Worm (Caenorhabditis elegans): Measurements from ENCODE around the gene W04E12.5.
"Not testable (repeated sequence)": the region's sequence is repeated elsewhere in the genome, so short reads cannot be mapped to it uniquely, and the experiment has no call there.

The W04E12.5 gene

ce11 chrV:19745852-19746251 lies at the start of gene W04E12.5:
TSS of gene W04E12.5 (plus strand) at chrV:19746152.
- no peak for TF ChIP-seq nhr-28 (tag; optimal IDR thresholded peaks at IDR 0.05)
- no peak for TF ChIP-seq sem-2 (GFP tag; optimal IDR thresholded peaks at IDR 0.05)
- TF ChIP-seq unc-62 (GFP tag; optimal IDR thresholded peaks at IDR 0.05) = no peak
- TF ChIP-seq lin-13 (tag; optimal IDR thresholded peaks at IDR 0.05) = no peak
- TF ChIP-seq nhr-2 (tag; optimal IDR thresholded peaks at IDR 0.05) = no peak

- no peak for TF ChIP-seq unc-120 (tag; optimal IDR thresholded peaks at IDR 0.05; ENCODE audit: poor library complexity, severe bottlenecking)
- no peak for TF ChIP-seq nhr-28 (tag; optimal IDR thresholded peaks at IDR 0.05)
- TF ChIP-seq lin-32 (GFP tag; optimal IDR thresholded peaks at IDR 0.05) = no peak
These were observed 48.4 kb upstream of the W04E12.5 start, which contains the start of the genes Y43F8C.13 and ani-3 for ce11 chrV:19697348-19698172. TSS of gene Y43F8C.13 (minus strand) at chrV:19697398. TSS of gene ani-3 (plus strand) at chrV:19697732.

- TF ChIP-seq unc-62 (GFP tag; optimal IDR thresholded peaks at IDR 0.05) (no peak), mep-1 (tag; optimal IDR thresholded peaks at IDR 0.05) (no peak), lin-13 (tag; optimal IDR thresholded peaks at IDR 0.05) (no peak), ceh-83 (GFP tag; optimal IDR thresholded peaks at IDR 0.05) (no peak), ceh-39 (tag; optimal IDR thresholded peaks at IDR 0.05) (no peak), bed-3 (GFP tag; optimal IDR thresholded peaks at IDR 0.05) (no peak), elt-3 (tag; optimal IDR thresholded peaks at IDR 0.05) (no peak), ham-2 (GFP tag; optimal IDR thresholded peaks at IDR 0.05) (no peak), tbx-8 (GFP tag; optimal IDR thresholded peaks at IDR 0.05) (no peak), ceh-43 (GFP tag; optimal IDR thresholded peaks at IDR 0.05) (no peak)
These were observed 37.1 kb upstream of the W04E12.5 start, which contains the start of gene srv-3 for ce11 chrV:19708849-19709248. TSS of gene srv-3 (minus strand) at chrV:19708949.

- TF ChIP-seq zip-8, nhr-28, M03D4.4 (tag; optimal IDR thresholded peaks at IDR 0.05): not testable (repeated sequence)
These were observed 35.4 kb upstream of the W04E12.5 start, which contains the start of gene Y43F8C.15 for ce11 chrV:19710514-19710913. TSS of gene Y43F8C.15 (minus strand) at chrV:19710614.

ce11 chrV:19711646-19712045 lies 34.3 kb upstream of the W04E12.5 start, which contains the start of gene Y43F8C.23:
TSS of gene Y43F8C.23 (minus strand) at chrV:19711746.
- TF ChIP-seq mls-2 (tag; optimal IDR thresholded peaks at IDR 0.05); mep-1 (tag; optimal IDR thresholded peaks at IDR 0.05); flh-1 (GFP tag; optimal IDR thresholded peaks at IDR 0.05): not testable (repeated sequence)

ce11 chrV:19715419-19715818 lies 30.5 kb upstream of the W04E12.5 start, which contains the start of gene Y43F8C.16:
TSS of gene Y43F8C.16 (minus strand) at chrV:19715519.
- no peak for TF ChIP-seq ztf-11 (tag; optimal IDR thresholded peaks at IDR 0.05)
- no peak for TF ChIP-seq mab-5 (tag; optimal IDR thresholded peaks at IDR 0.05)
- TF ChIP-seq unc-120 (tag; optimal IDR thresholded peaks at IDR 0.05; ENCODE audit: poor library complexity, severe bottlenecking) = no peak
- TF ChIP-seq snpc-4 (tag; optimal IDR thresholded peaks at IDR 0.05) = no peak
- TF ChIP-seq blmp-1 (tag; optimal IDR thresholded peaks at IDR 0.05) = no peak
- no peak for TF ChIP-seq unc-62 (GFP tag; optimal IDR thresholded peaks at IDR 0.05)
- TF ChIP-seq flh-1 (GFP tag; optimal IDR thresholded peaks at IDR 0.05) = no peak
- no peak for TF ChIP-seq ceh-83 (GFP tag; optimal IDR thresholded peaks at IDR 0.05)
- TF ChIP-seq cnd-1 (tag; optimal IDR thresholded peaks at IDR 0.05) = no peak
- no peak for TF ChIP-seq nhr-12 (tag; optimal IDR thresholded peaks at IDR 0.05)
- no peak for TF ChIP-seq zip-8 (tag; optimal IDR thresholded peaks at IDR 0.05)
- no peak for TF ChIP-seq lin-32 (GFP tag; optimal IDR thresholded peaks at IDR 0.05)

ce11 chrV:19715847-19716246 lies 30.1 kb upstream of the W04E12.5 start, which contains the start of gene Y43F8C.17:
TSS of gene Y43F8C.17 (plus strand) at chrV:19716147.
- TF ChIP-seq nhr-237 (tag; optimal IDR thresholded peaks at IDR 0.05) (no peak), lsy-2 (tag; optimal IDR thresholded peaks at IDR 0.05) (no peak), nhr-2 (tag; optimal IDR thresholded peaks at IDR 0.05) (no peak), flh-1 (GFP tag; optimal IDR thresholded peaks at IDR 0.05) (no peak), ceh-83 (GFP tag; optimal IDR thresholded peaks at IDR 0.05) (no peak), cnd-1 (tag; optimal IDR thresholded peaks at IDR 0.05) (no peak), mab-5 (tag; optimal IDR thresholded peaks at IDR 0.05) (no peak), elt-3 (tag; optimal IDR thresholded peaks at IDR 0.05) (no peak), nhr-28 (tag; optimal IDR thresholded peaks at IDR 0.05) (no peak), lin-13 (tag; optimal IDR thresholded peaks at IDR 0.05) (no peak), ceh-39 (tag; optimal IDR thresholded peaks at IDR 0.05) (no peak), ces-1 (GFP tag; optimal IDR thresholded peaks at IDR 0.05) (no peak), unc-39 (tag; optimal IDR thresholded peaks at IDR 0.05) (no peak), sptf-1 (tag; optimal IDR thresholded peaks at IDR 0.05) (no peak)
